Fruit fly (Drosophila melanogaster): ENCODE measurements around the gene NO66.

The NO66 gene

dm6 chrX:4323911-4324368 is 4.7 kb downstream of the NO66 start (continued):
- TF ChIP-seq CG17568 (GFP tag; optimal IDR thresholded peaks at IDR 0.05) (no peak), CG10321 (GFP tag; IDR thresholded peaks at IDR 0.05) (no peak), ham (GFP tag; IDR thresholded peaks at IDR 0.05) (no peak), CG9609 (GFP tag; optimal IDR thresholded peaks at IDR 0.05) (peak; percentile 58), HLH3B (GFP tag; IDR thresholded peaks at IDR 0.05) (peak; percentile 22; the same call in 1 of the 2 replicates), CG15011 (GFP tag; optimal IDR thresholded peaks at IDR 0.05) (peak; percentile 12), ac (GFP tag; optimal IDR thresholded peaks at IDR 0.05) (no peak), pzg (GFP tag; optimal IDR thresholded peaks at IDR 0.05) (no peak), CG12299 (tag; optimal IDR thresholded peaks at IDR 0.05) (peak; percentile 27), sqz (GFP tag; optimal IDR thresholded peaks at IDR 0.05) (peak; percentile 13), CG14965 (GFP tag; optimal IDR thresholded peaks at IDR 0.05; ENCODE audit: borderline replicate concordance) (no peak), HHEX (GFP tag; optimal IDR thresholded peaks at IDR 0.05) (peak; percentile 45), Asciz (GFP tag; optimal IDR thresholded peaks at IDR 0.05) (peak; percentile 18), Gug (GFP tag; IDR thresholded peaks at IDR 0.05) (peak; percentile 27; the same call in 2 of the 4 replicates), Nf-YC (tag; optimal IDR thresholded peaks at IDR 0.05) (peak; percentile 64), ssp (GFP tag; IDR thresholded peaks at IDR 0.05) (no peak), CG1602 (GFP tag; optimal IDR thresholded peaks at IDR 0.05) (peak; percentile 34), CG16779 (GFP tag; IDR thresholded peaks at IDR 0.05) (0 out of 2 replicates have a peak, but pooled peaks have one; percentile 23), CG8388 (GFP tag; optimal IDR thresholded peaks at IDR 0.05) (peak; percentile 65), ken (GFP tag; IDR thresholded peaks at IDR 0.05) (no peak), crp (GFP tag; optimal IDR thresholded peaks at IDR 0.05) (peak in 1 of 2 experiments; percentile 15), croc (GFP tag; conservative IDR thresholded peaks at IDR 0.05) (no peak), ab (GFP tag; optimal IDR thresholded peaks at IDR 0.05) (no peak), CG2129 (GFP tag; IDR thresholded peaks at IDR 0.05; ENCODE audit: partially characterized antibody) (no peak), CG12104 (GFP tag; optimal IDR thresholded peaks at IDR 0.05) (peak; percentile 33), bbx (GFP tag; IDR thresholded peaks at IDR 0.05; ENCODE audit: partially characterized antibody) (no peak), dati (GFP tag; IDR thresholded peaks at IDR 0.05) (no peak), yki (optimal IDR thresholded peaks at IDR 0.05) (no peak), CG10959 (GFP tag; IDR thresholded peaks at IDR 0.05) (no peak; the same call in 1 of the 2 replicates), CG6683 (GFP tag; optimal IDR thresholded peaks at IDR 0.05) (peak; percentile 38), aop (GFP tag; IDR thresholded peaks at IDR 0.05) (no peak), D (optimal IDR thresholded peaks at IDR 0.05) (no peak), D (GFP tag; optimal IDR thresholded peaks at IDR 0.05) (no peak), CG13424 (tag; optimal IDR thresholded peaks at IDR 0.05) (peak; percentile 67), CG32772 (GFP tag; IDR thresholded peaks at IDR 0.05) (no peak), esg (GFP tag; conservative IDR thresholded peaks at IDR 0.05) (peak; percentile 49), Six4 (GFP tag; optimal IDR thresholded peaks at IDR 0.05) (peak; percentile 12), NFAT (GFP tag; IDR thresholded peaks at IDR 0.05) (no peak), jigr1 (GFP tag; IDR thresholded peaks at IDR 0.05) (0 out of 3 replicates have a peak, but pooled peaks have one; percentile 21), Xbp1 (GFP tag; optimal IDR thresholded peaks at IDR 0.05) (peak; percentile 64), Hmx (GFP tag; optimal IDR thresholded peaks at IDR 0.05) (peak; percentile 19), CG1647 (GFP tag; optimal IDR thresholded peaks at IDR 0.05) (peak; percentile 43), CG14441 (GFP tag; IDR thresholded peaks at IDR 0.05) (peak; percentile 49; the same call in 1 of the 2 replicates), CG17612 (GFP tag; IDR thresholded peaks at IDR 0.05) (no peak), CG18764 (GFP tag; optimal IDR thresholded peaks at IDR 0.05) (peak; percentile 10), Dip2 (GFP tag; IDR thresholded peaks at IDR 0.05) (no peak), CG12659 (GFP tag; optimal IDR thresholded peaks at IDR 0.05) (peak; percentile 68), dysf (GFP tag; IDR thresholded peaks at IDR 0.05) (peak; percentile 77), CG8478 (optimal IDR thresholded peaks at IDR 0.05) (no peak), fd96Cb (tag; optimal IDR thresholded peaks at IDR 0.05) (peak; percentile 49), HmgZ (tag; optimal IDR thresholded peaks at IDR 0.05) (peak; percentile 4), CG7556 (GFP tag; optimal IDR thresholded peaks at IDR 0.05) (peak; percentile 60)

Data from whole organism, embryonic.